Worm (Caenorhabditis elegans): ENCODE results near the gene ceh-91.

The ceh-91 gene

ce11 chrIII:11580428-11580885 is 36.1 kb upstream of the ceh-91 start, which contains the start of gene Y66D12A.7 (continued):
- TF ChIP-seq snpc-4 (GFP tag; optimal IDR thresholded peaks at IDR 0.05) (no peak), snpc-4 (tag; optimal IDR thresholded peaks at IDR 0.05) (no peak), tlf-1 (GFP tag; optimal IDR thresholded peaks at IDR 0.05) (no peak), lin-35 (GFP tag; optimal IDR thresholded peaks at IDR 0.05) (peak in 1 of 3 experiments; percentile 17), B0336.3 (GFP tag; IDR thresholded peaks at IDR 0.05) (0 out of 2 replicates have a peak, but pooled peaks have one; percentile 13)

ce11 chrIII:11581372-11581771 is 35.2 kb upstream of the ceh-91 start, which contains the start of the genes Y66D12A.6 and ceh-92:
Gene Y66D12A.6 (minus strand): TSS chrIII:11581402.
Gene ceh-92 (plus strand): TSS chrIII:11581600.
- peak; percentile 49; the same call in 1 of the 2 replicates for TF ChIP-seq ceh-91 (GFP tag; IDR thresholded peaks at IDR 0.05)
- TF ChIP-seq dpl-1 (GFP tag; optimal IDR thresholded peaks at IDR 0.05), result peak; percentile 25
- peak; percentile 49; the same call in 1 of the 2 replicates for TF ChIP-seq mcd-1 (GFP tag; IDR thresholded peaks at IDR 0.05)
- peak; percentile 5 for TF ChIP-seq F23B12.7 (tag; optimal IDR thresholded peaks at IDR 0.05; ENCODE audit: insufficient read depth)
- no peak for TF ChIP-seq ceh-27 (GFP tag; optimal IDR thresholded peaks at IDR 0.05)
- no peak for TF ChIP-seq attf-3 (GFP tag; conservative IDR thresholded peaks at IDR 0.05)
- peak; percentile 1 for TF ChIP-seq snpc-3.4 (tag; optimal IDR thresholded peaks at IDR 0.05)
- TF ChIP-seq K12H6.12 (tag; optimal IDR thresholded peaks at IDR 0.05), result no peak
- TF ChIP-seq lsl-1 (GFP tag; optimal IDR thresholded peaks at IDR 0.05), result peak; percentile 78
- no peak for TF ChIP-seq egl-44 (GFP tag; IDR thresholded peaks at IDR 0.05)
- no peak for TF ChIP-seq let-607 (tag; optimal IDR thresholded peaks at IDR 0.05)
- peak; percentile 64 for TF ChIP-seq madf-6 (GFP tag; IDR thresholded peaks at IDR 0.05)
- peak; percentile 56 for TF ChIP-seq lin-54 (GFP tag; optimal IDR thresholded peaks at IDR 0.05)
- peak; percentile 50 for TF ChIP-seq efl-1 (GFP tag; optimal IDR thresholded peaks at IDR 0.05)
- TF ChIP-seq ztf-22 (GFP tag; optimal IDR thresholded peaks at IDR 0.05), result no peak
- peak; percentile 70 for TF ChIP-seq F49E8.2 (tag; optimal IDR thresholded peaks at IDR 0.05; ENCODE audit: insufficient read depth)
- TF ChIP-seq dox-1 (GFP tag; IDR thresholded peaks at IDR 0.05), result peak; percentile 37; the same call in 1 of the 2 replicates
- peak; percentile 73 for TF ChIP-seq D2030.7 (GFP tag; IDR thresholded peaks at IDR 0.05)
- peak; percentile 47 for TF ChIP-seq F33H1.4 (GFP tag; IDR thresholded peaks at IDR 0.05)
- peak; percentile 0 for TF ChIP-seq snpc-1.1 (tag; optimal IDR thresholded peaks at IDR 0.05; ENCODE audit: insufficient read depth)
- no peak for TF ChIP-seq hlh-26 (GFP tag; conservative IDR thresholded peaks at IDR 0.05)
- no peak for TF ChIP-seq rec-8 (tag; optimal IDR thresholded peaks at IDR 0.05)
- no peak for TF ChIP-seq ztf-26 (tag; optimal IDR thresholded peaks at IDR 0.05)
- TF ChIP-seq B0019.2 (GFP tag; conservative IDR thresholded peaks at IDR 0.05), result peak; percentile 14; the same call in 1 of the 2 replicates
- peak; percentile 37 for TF ChIP-seq snpc-1.3 (tag; optimal IDR thresholded peaks at IDR 0.05; ENCODE audit: insufficient read depth)

- TF ChIP-seq ztf-28 (GFP tag; IDR thresholded peaks at IDR 0.05) (no peak), F49E8.2 (tag; optimal IDR thresholded peaks at IDR 0.05; ENCODE audit: insufficient read depth) (no peak), Y67H2A.10 (GFP tag; conservative IDR thresholded peaks at IDR 0.05) (no peak), nfyb-1 (GFP tag; IDR thresholded peaks at IDR 0.05) (peak; percentile 64; the same call in 1 of the 2 replicates), gei-17 (GFP tag; optimal IDR thresholded peaks at IDR 0.05) (no peak), F22D6.2 (tag; optimal IDR thresholded peaks at IDR 0.05) (no peak), repo-1 (tag; optimal IDR thresholded peaks at IDR 0.05) (no peak), pbrm-1 (GFP tag; IDR thresholded peaks at IDR 0.05) (no peak)
These were observed 34.0 kb upstream of the ceh-91 start for ce11 chrIII:11582569-11582968.
